Worm (Caenorhabditis elegans) whole organism, midembryonic: ENCODE data around the gene T23E7.2.

Experiments
- T22C8.4 ChIP-seq: fragments of 200-800 bp; sonication (Bioruptor generic); IDR thresholded peaks from 2 replicates; pipeline ENCODE4 v1.3.6; 2022; ENCODE audit warnings: missing genetic modification characterization, missing compliant biosample characterization
- cog-1 ChIP-seq: sonication (generic microtip); optimal IDR thresholded peaks from 2 replicates; lab custom pipeline; 2016; ENCODE audit warnings: missing genetic modification characterization, missing compliant biosample characterization
- flt-1 ChIP-seq: fragments of 200-800 bp; sonication (Bioruptor generic); IDR thresholded peaks from 2 replicates; pipeline ENCODE4 v1.3.6; 2022; ENCODE audit warnings: missing genetic modification characterization, missing compliant biosample characterization
- klf-2 ChIP-seq: fragments of 200-800 bp; sonication (Bioruptor generic); conservative IDR thresholded peaks from 2 replicates; pipeline ENCODE4 v1.3.6; 2022; ENCODE audit warnings: missing genetic modification reagents, missing genetic modification characterization, missing compliant biosample characterization
- med-1 ChIP-seq: sonication (generic microtip); optimal IDR thresholded peaks from 2 replicates; lab custom pipeline; 2017; ENCODE audit warnings: missing genetic modification characterization, mild to moderate bottlenecking, missing compliant biosample characterization, antibody characterized with exemption, missing genetic modification reagents; ENCODE audit not compliant: insufficient read depth
- ref-1 ChIP-seq: fragments of 200-800 bp; sonication (Bioruptor generic); conservative IDR thresholded peaks from 2 replicates; pipeline ENCODE4 v1.3.6; 2022; ENCODE audit warnings: missing genetic modification reagents, missing genetic modification characterization, missing compliant biosample characterization
- tab-1 ChIP-seq: fragments of 200-800 bp; sonication (Bioruptor generic); IDR thresholded peaks from 2 replicates; pipeline ENCODE4 v1.3.6; 2022; ENCODE audit warnings: missing genetic modification characterization, missing compliant biosample characterization
- ztf-23 ChIP-seq: fragments of 200-800 bp; sonication (Bioruptor generic); IDR thresholded peaks from 2 replicates; pipeline ENCODE4 v1.3.6; 2022; ENCODE audit warnings: missing genetic modification reagents, missing genetic modification characterization, missing compliant biosample characterization
- ztf-29 ChIP-seq: fragments of 200-800 bp; sonication (Bioruptor generic); IDR thresholded peaks from 2 replicates; pipeline ENCODE4 v1.3.6; 2022; ENCODE audit warnings: missing genetic modification reagents, missing genetic modification characterization, missing compliant biosample characterization

DNA sequence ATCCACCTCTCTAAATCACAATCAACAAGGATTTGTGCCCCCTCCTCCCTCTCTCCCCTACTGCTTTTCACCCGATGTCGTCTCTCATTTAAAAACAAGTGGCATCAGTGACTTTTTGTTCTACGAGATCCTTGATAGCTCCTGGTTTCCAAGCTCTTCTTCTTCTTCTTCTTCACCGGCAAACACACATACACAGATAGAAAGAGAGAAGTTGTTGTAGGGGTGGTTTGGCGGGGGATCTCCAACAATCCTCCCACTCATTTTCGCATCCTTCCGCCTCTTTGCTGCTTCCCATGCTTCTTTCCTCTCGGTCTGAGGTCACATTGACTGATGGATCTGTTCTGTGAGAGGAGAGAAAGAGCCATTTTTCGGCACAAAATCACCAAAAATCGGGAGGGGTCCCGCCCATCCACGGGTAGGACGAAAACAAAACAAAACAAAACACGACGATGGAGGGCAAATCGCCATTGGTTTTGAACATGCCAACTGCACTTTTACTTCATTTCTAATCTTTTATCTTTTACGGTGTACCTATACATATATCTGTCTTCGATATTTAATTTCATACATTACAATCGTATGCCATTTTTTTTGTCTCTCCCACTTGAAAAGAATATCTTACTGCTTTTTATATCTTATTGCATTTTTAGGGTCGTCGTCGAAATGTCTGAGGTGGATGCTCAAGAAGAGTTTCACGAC is at the start of gene T23E7.2:
- TF ChIP-seq ref-1 (GFP tag; lab: Robert Waterston, UW) (no peak), med-1 (no peak), tab-1 (no peak), klf-2 (GFP tag; lab: Robert Waterston, UW) (no peak), flt-1 (GFP tag; lab: Robert Waterston, UW) (no peak), T22C8.4 (GFP tag; lab: Robert Waterston, UW) (no peak), ztf-29 (no peak), cog-1 (tag; lab: Kevin White, UChicago) (no peak), ztf-23 (GFP tag; lab: Robert Waterston, UW) (no peak)
